Worm (Caenorhabditis elegans) whole organism, L2 larva: ENCODE results near the gene cyp-25A6.

Experiments
- ama-1 ChIP-seq: fragments of 150-350 bp; optimal IDR thresholded peaks from 2 replicates; lab custom pipeline; 2018; ENCODE audit warnings: inconsistent platforms
- blmp-1 ChIP-seq: sonication (generic microtip); optimal IDR thresholded peaks from 2 replicates; lab custom pipeline; 2017; ENCODE audit warnings: missing genetic modification characterization, mild to moderate bottlenecking, missing compliant biosample characterization, antibody characterized with exemption, moderate library complexity; ENCODE audit not compliant: insufficient read depth
- egl-27 ChIP-seq: sonication (generic microtip); optimal IDR thresholded peaks from 3 replicates; lab custom pipeline; 2017; ENCODE audit warnings: missing biosample characterization, missing genetic modification reagents, missing genetic modification characterization
- elt-1 ChIP-seq: fragments of 150-350 bp; optimal IDR thresholded peaks from 2 replicates; lab custom pipeline; 2014; ENCODE audit warnings: missing biosample characterization, missing genetic modification characterization
- gmeb-1 ChIP-seq: fragments of 150-350 bp; optimal IDR thresholded peaks from 2 replicates; lab custom pipeline; 2014; ENCODE audit warnings: missing biosample characterization, missing genetic modification characterization
- lsy-2 ChIP-seq, 2 experiments: fragments of 150-350 bp in 1 of 2; sonication (generic microtip) in 1 of 2; optimal IDR thresholded peaks; 2 replicates each; lab custom pipeline; 2014 to 2017; ENCODE audit warnings: missing biosample characterization in 2 of 2, missing genetic modification characterization in 2 of 2
- nhr-11 ChIP-seq: fragments of 150-350 bp; optimal IDR thresholded peaks from 2 replicates; lab custom pipeline; 2014; ENCODE audit warnings: missing biosample characterization, missing genetic modification characterization
- nhr-12 ChIP-seq: fragments of 150-350 bp; optimal IDR thresholded peaks from 2 replicates; lab custom pipeline; 2014; ENCODE audit warnings: missing biosample characterization, missing genetic modification characterization
- nhr-237 ChIP-seq: fragments of 150-350 bp; optimal IDR thresholded peaks from 2 replicates; lab custom pipeline; 2014; ENCODE audit warnings: missing biosample characterization, missing genetic modification characterization
- nhr-77 ChIP-seq: fragments of 150-350 bp; optimal IDR thresholded peaks from 2 replicates; lab custom pipeline; 2014; ENCODE audit warnings: missing biosample characterization, missing genetic modification characterization
- sma-9 ChIP-seq, 2 experiments: fragments of 150-350 bp in 1 of 2; sonication (generic microtip) in 1 of 2; optimal IDR thresholded peaks; 2 replicates each; lab custom pipeline; 2014 to 2016; ENCODE audit warnings: missing genetic modification characterization in 2 of 2, mild to moderate bottlenecking in 1 of 2, missing biosample characterization in 1 of 2, missing compliant biosample characterization in 1 of 2, missing genetic modification reagents in 1 of 2, moderate library complexity in 1 of 2
- snpc-4 ChIP-seq: fragments of 150-350 bp; optimal IDR thresholded peaks from 2 replicates; lab custom pipeline; 2014; ENCODE audit warnings: missing biosample characterization, missing genetic modification characterization
- unc-55 ChIP-seq: fragments of 150-350 bp; sonication (generic microtip); optimal IDR thresholded peaks from 3 replicates; lab custom pipeline; 2014; ENCODE audit warnings: missing biosample characterization, missing genetic modification reagents, missing genetic modification characterization

DNA sequence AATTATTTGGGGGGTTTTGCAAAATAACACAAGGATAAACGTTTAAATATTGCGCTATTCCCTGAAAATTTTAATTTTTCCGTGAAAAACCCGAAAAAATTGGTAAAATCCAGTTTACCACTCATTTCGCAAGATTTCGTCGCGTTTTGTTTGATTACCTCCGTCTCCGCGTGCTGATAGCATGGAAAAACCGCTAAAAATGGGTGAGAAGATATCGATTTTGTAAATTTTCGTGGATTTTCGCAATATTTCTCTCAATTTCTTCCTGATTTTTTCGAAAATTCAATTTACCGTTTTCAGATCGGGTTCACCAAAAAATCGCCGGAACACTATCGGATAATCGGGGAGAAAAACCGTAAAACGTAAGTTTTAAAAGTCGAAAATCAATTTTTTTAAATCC lies 50.5 kb downstream of the cyp-25A6 start, which contains the start of gene ama-1:
- TF ChIP-seq nhr-12 (tag; lab: Kevin White, UChicago) (no peak), ama-1 (lab: Kevin White, UChicago) (no peak), snpc-4 (no peak), egl-27 (tag; lab: Kevin White, UChicago) (no peak), unc-55 (no peak), elt-1 (tag; lab: Kevin White, UChicago) (no peak), sma-9 (GFP tag; optimal IDR thresholded peaks at IDR 0.05; lab: Kevin White, UChicago) (no peak), sma-9 (tag; optimal IDR thresholded peaks at IDR 0.05; lab: Kevin White, UChicago) (no peak), nhr-77 (tag; lab: Kevin White, UChicago) (no peak), nhr-237 (tag; lab: Kevin White, UChicago) (no peak), gmeb-1 (tag; lab: Kevin White, UChicago) (no peak), blmp-1 (tag; lab: Kevin White, UChicago) (no peak), lsy-2 (tag; optimal IDR thresholded peaks at IDR 0.05; lab: Kevin White, UChicago) (no peak), nhr-11 (tag; lab: Kevin White, UChicago) (no peak)
